Worm (Caenorhabditis elegans): ENCODE data around the gene F53B1.2.

The F53B1.2 gene

DNA sequence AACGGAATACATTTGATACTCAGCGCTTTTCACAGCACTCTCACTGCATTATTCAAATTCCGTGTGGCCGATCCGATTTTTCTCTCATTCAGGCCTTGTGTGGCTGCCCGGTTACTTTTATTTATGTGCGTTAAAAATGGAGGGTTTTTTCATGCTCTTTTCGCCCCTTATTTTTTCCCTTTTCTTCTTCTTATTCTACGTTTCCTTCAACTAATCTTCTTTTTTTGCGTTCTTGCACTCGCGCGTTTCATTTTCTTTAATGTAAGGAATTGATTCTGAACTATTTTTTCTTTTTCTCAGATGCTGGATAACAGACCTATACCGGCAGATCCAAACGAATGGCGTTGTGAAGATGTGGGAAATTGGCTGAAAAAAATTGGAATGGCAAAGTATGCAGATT lies at the start of gene F53B1.2:
Gene F53B1.2 (plus strand): TSS at position 301 of the 400 bp plus-strand sequence.
- TF ChIP-seq ceh-20 (GFP tag; IDR thresholded peaks at IDR 0.05): no peak
- TF ChIP-seq nhr-237 (tag; optimal IDR thresholded peaks at IDR 0.05): no peak
- no peak for TF ChIP-seq nhr-41 (GFP tag; IDR thresholded peaks at IDR 0.05)
- no peak for TF ChIP-seq nhr-102 (tag; optimal IDR thresholded peaks at IDR 0.05)
- no peak for TF ChIP-seq F44E2.7 (GFP tag; IDR thresholded peaks at IDR 0.05)
- no peak for TF ChIP-seq fos-1 (tag; optimal IDR thresholded peaks at IDR 0.05)
- no peak for TF ChIP-seq daf-16 (GFP tag; optimal IDR thresholded peaks at IDR 0.05)
- no peak for TF ChIP-seq daf-16 (tag; optimal IDR thresholded peaks at IDR 0.05)
- TF ChIP-seq zfp-2 (tag; optimal IDR thresholded peaks at IDR 0.05): no peak
- TF ChIP-seq hlh-11 (tag; optimal IDR thresholded peaks at IDR 0.05): no peak
- no peak for TF ChIP-seq dpl-1 (GFP tag; optimal IDR thresholded peaks at IDR 0.05)

DNA sequence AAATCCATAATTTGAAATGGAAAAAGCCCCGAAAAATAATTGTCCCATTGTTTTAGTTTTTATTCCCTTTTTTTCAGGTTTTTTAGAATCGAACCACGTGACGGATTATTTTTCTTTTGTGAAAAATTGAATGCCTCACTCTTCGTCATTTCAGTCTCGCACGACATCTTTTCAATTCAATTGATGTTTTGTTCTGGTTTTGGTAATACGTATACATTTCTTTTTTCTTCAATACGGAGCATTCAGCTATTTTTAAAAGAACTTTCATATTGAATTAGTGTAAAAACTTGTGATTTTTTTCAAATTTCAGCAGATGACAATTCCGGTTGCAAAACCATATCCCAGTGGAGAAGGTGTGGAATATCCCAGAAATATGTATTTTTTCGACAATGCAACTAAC lies 44.1 kb upstream of the F53B1.2 start, which contains the start of gene F49H12.7:
Gene F49H12.7 (plus strand): TSS at position 301 of the 400 bp plus-strand sequence.
- TF ChIP-seq dve-1 (tag; optimal IDR thresholded peaks at IDR 0.05; ENCODE audit: insufficient read depth) (peak; percentile 4), tag-97 (GFP tag; IDR thresholded peaks at IDR 0.05) (no peak)

DNA sequence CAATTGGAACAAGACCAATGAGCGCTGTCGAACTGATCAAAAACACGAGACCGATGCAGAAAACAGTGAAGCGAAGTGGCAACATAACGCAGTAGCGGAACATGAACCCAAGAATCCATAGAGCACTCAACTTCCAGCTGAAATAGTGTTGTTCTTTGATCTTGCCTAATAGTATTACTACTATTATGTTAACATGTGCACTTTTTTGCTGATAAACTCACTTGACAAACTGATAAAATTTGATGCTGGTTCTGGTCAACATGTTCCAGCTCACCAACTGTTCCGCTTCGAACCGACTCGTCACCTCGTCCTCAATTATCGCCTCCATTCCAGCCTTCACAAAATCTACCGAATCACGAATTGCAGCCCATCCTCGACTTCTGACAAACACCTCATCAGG lies 40.5 kb upstream of the F53B1.2 start:
- TF ChIP-seq nhr-28 (tag; optimal IDR thresholded peaks at IDR 0.05) (peak; percentile 58), nhr-77 (tag; optimal IDR thresholded peaks at IDR 0.05) (peak; percentile 59), zip-11 (GFP tag; IDR thresholded peaks at IDR 0.05) (no peak), pqm-1 (tag; optimal IDR thresholded peaks at IDR 0.05) (peak; percentile 51), dmd-6 (GFP tag; IDR thresholded peaks at IDR 0.05) (peak; percentile 53), dve-1 (tag; optimal IDR thresholded peaks at IDR 0.05; ENCODE audit: insufficient read depth) (peak; percentile 48), daf-16 (GFP tag; optimal IDR thresholded peaks at IDR 0.05) (no peak), daf-16 (tag; optimal IDR thresholded peaks at IDR 0.05) (peak; percentile 83), mes-2 (tag; optimal IDR thresholded peaks at IDR 0.05; ENCODE audit: poor library complexity, severe bottlenecking) (peak; percentile 4), Y5F2A.4 (GFP tag; optimal IDR thresholded peaks at IDR 0.05) (no peak), mdl-1 (tag; optimal IDR thresholded peaks at IDR 0.05) (peak in 1 of 2 experiments; percentile 17), lsy-2 (tag; optimal IDR thresholded peaks at IDR 0.05) (no peak), unc-130 (GFP tag; optimal IDR thresholded peaks at IDR 0.05) (no peak), F49E8.2 (tag; optimal IDR thresholded peaks at IDR 0.05; ENCODE audit: borderline replicate concordance) (no peak), daf-8 (GFP tag; IDR thresholded peaks at IDR 0.05) (no peak), hmg-1.1 (GFP tag; IDR thresholded peaks at IDR 0.05) (no peak), nhr-6 (tag; optimal IDR thresholded peaks at IDR 0.05) (no peak), ceh-44 (GFP tag; IDR thresholded peaks at IDR 0.05) (no peak), ceh-20 (GFP tag; IDR thresholded peaks at IDR 0.05) (no peak), hlh-11 (tag; optimal IDR thresholded peaks at IDR 0.05) (peak; percentile 53)

DNA sequence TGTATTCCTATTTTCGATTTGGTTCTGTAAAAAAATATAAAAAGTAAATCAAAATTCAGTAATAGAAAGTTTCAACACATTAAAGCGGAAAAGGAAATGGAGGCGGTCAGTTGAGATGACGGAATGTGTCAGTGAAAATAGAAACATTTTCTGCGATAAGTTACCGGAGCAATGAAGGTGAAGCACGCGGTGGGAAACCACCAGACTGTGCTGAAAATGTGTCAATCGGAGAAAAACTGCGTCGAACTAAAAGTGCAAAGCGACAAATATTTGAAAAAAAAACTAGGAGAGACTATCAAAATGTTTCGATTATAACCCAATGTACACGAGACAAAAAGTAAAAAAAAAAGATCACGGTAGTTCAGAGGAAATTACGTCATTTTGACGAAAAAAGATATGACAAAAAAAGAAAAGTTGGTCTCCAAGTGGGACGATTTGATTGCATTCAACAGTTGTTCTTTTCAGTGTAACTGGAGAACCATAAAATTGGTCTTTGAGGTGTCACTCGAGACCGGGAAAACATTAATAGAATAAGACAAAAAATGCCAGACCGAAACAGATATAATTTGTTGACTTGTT lies 38.3 kb upstream of the F53B1.2 start, which contains the start of gene acl-4:
Gene acl-4 (minus strand): TSS at position 27 of the 579 bp plus-strand sequence.
- TF ChIP-seq snpc-1.2 (GFP tag; IDR thresholded peaks at IDR 0.05) (no peak), ama-1 (optimal IDR thresholded peaks at IDR 0.05) (no peak), gei-8 (GFP tag; optimal IDR thresholded peaks at IDR 0.05) (no peak), tra-1 (GFP tag; IDR thresholded peaks at IDR 0.05) (no peak), daf-12 (tag; optimal IDR thresholded peaks at IDR 0.05) (no peak), set-16 (GFP tag; IDR thresholded peaks at IDR 0.05) (no peak), egl-27 (tag; optimal IDR thresholded peaks at IDR 0.05) (no peak), F10B5.3 (tag; optimal IDR thresholded peaks at IDR 0.05) (no peak), F44E2.7 (GFP tag; IDR thresholded peaks at IDR 0.05) (no peak), ces-1 (GFP tag; optimal IDR thresholded peaks at IDR 0.05) (no peak), mdl-1 (tag; optimal IDR thresholded peaks at IDR 0.05) (peak in 1 of 2 experiments; percentile 41), lin-1 (GFP tag; IDR thresholded peaks at IDR 0.05) (no peak), cey-2 (tag; optimal IDR thresholded peaks at IDR 0.05; ENCODE audit: borderline replicate concordance, insufficient read depth) (no peak), hmg-1.1 (GFP tag; IDR thresholded peaks at IDR 0.05) (no peak), dpl-1 (GFP tag; optimal IDR thresholded peaks at IDR 0.05) (no peak), lin-39 (tag; optimal IDR thresholded peaks at IDR 0.05) (no peak), mes-2 (tag; optimal IDR thresholded peaks at IDR 0.05; ENCODE audit: poor library complexity, severe bottlenecking) (no peak), lin-38 (GFP tag; IDR thresholded peaks at IDR 0.05) (no peak), ceh-62 (tag; optimal IDR thresholded peaks at IDR 0.05) (no peak), unc-62 (GFP tag; optimal IDR thresholded peaks at IDR 0.05 in 1 of 2) (no peak), unc-62 (tag; optimal IDR thresholded peaks at IDR 0.05) (no peak), jun-1 (tag; optimal IDR thresholded peaks at IDR 0.05) (no peak), spr-3 (GFP tag; optimal IDR thresholded peaks at IDR 0.05) (no peak)
